Fruit fly (Drosophila melanogaster) whole organism, wandering third instar larva: ENCODE results near the gene Sumo.

Source experiments
- CG32264 ChIP-seq: fragments of 200-800 bp; sonication (Bioruptor generic); optimal IDR thresholded peaks from 2 replicates; lab custom pipeline; 2016; ENCODE audit warnings: missing biosample characterization, missing genetic modification characterization
- Dif ChIP-seq: fragments of 200-275, 200-300 bp; sonication (Bioruptor generic); optimal IDR thresholded peaks from 2 replicates; lab custom pipeline; 2018; ENCODE audit warnings: missing biosample characterization, missing genetic modification characterization; ENCODE audit not compliant: partially characterized antibody
- Hr83 ChIP-seq: fragments of 200-300 bp; sonication (Bioruptor generic); optimal IDR thresholded peaks from 2 replicates; lab custom pipeline; 2016; ENCODE audit warnings: missing biosample characterization, mild to moderate bottlenecking, missing genetic modification characterization, moderate library complexity; ENCODE audit not compliant: poor library complexity, severe bottlenecking
- Myc ChIP-seq: fragments of >200 bp; optimal IDR thresholded peaks from 2 replicates; lab custom pipeline; 2017
- N ChIP-seq: fragments of >200 bp; optimal IDR thresholded peaks from 2 replicates; lab custom pipeline; 2018; ENCODE audit warnings: missing biosample characterization, missing external identifiers, missing genetic modification characterization
- Vsx2 ChIP-seq: fragments of 200-300, 225-300 bp; sonication (Bioruptor generic); optimal IDR thresholded peaks from 2 replicates; lab custom pipeline; 2018; ENCODE audit warnings: missing biosample characterization, missing genetic modification characterization; ENCODE audit not compliant: partially characterized antibody
- brk ChIP-seq: fragments of 200-800 bp; sonication (Bioruptor generic); optimal IDR thresholded peaks from 2 replicates; lab custom pipeline; 2016; ENCODE audit warnings: missing biosample characterization, mild to moderate bottlenecking, missing genetic modification characterization
- dmrt93B ChIP-seq: fragments of 200-800 bp; sonication (Bioruptor generic); optimal IDR thresholded peaks from 2 replicates; lab custom pipeline; 2018; ENCODE audit warnings: missing biosample characterization, mild to moderate bottlenecking, missing genetic modification characterization
- dsf ChIP-seq: sonication (Bioruptor generic); optimal IDR thresholded peaks from 2 replicates; lab custom pipeline; 2016; ENCODE audit warnings: missing biosample characterization, missing genetic modification characterization, borderline replicate concordance
- fru ChIP-seq: fragments of 200-800 bp; sonication (Bioruptor generic); optimal IDR thresholded peaks from 3 replicates; lab custom pipeline; 2016; ENCODE audit warnings: missing biosample characterization, mild to moderate bottlenecking, missing genetic modification characterization
- pan ChIP-seq: fragments of >200 bp; optimal IDR thresholded peaks from 2 replicates; lab custom pipeline; 2017
- psq ChIP-seq: fragments of 200-800 bp; sonication (Bioruptor generic); optimal IDR thresholded peaks from 3 replicates; lab custom pipeline; 2017; ENCODE audit warnings: missing biosample characterization, mild to moderate bottlenecking, missing genetic modification characterization, moderate library complexity
- woc ChIP-seq: sonication (Bioruptor generic); optimal IDR thresholded peaks from 2 replicates; lab custom pipeline; 2016; ENCODE audit warnings: missing biosample characterization, mild to moderate bottlenecking, missing genetic modification characterization

- no peak for TF ChIP-seq pan (lab: Kevin White, UChicago)
- no peak for TF ChIP-seq Vsx2 (GFP tag; lab: Kevin White, UChicago)
- TF ChIP-seq Dif (GFP tag; lab: Kevin White, UChicago) = no peak
- no peak for TF ChIP-seq dsf (GFP tag; lab: Kevin White, UChicago)
- peak; percentile 94 for TF ChIP-seq Hr83 (GFP tag; lab: Kevin White, UChicago)
- peak; percentile 47 for TF ChIP-seq woc (GFP tag; lab: Kevin White, UChicago)
- no peak for TF ChIP-seq fru (GFP tag; lab: Kevin White, UChicago)
- TF ChIP-seq CG32264 (GFP tag; lab: Kevin White, UChicago) = no peak
- TF ChIP-seq brk (GFP tag; lab: Kevin White, UChicago) = no peak
- no peak for TF ChIP-seq dmrt93B
- no peak for TF ChIP-seq N (GFP tag; lab: Kevin White, UChicago)
- no peak for TF ChIP-seq Myc (lab: Kevin White, UChicago)
- no peak for TF ChIP-seq psq (GFP tag; lab: Kevin White, UChicago)
Measured at dm6 chr2L:6967422-6968012, at the start of gene Sumo.
